Fruit fly (Drosophila melanogaster) whole organism, embryonic: Measurements from ENCODE around the gene CG31211.

Source experiments
- CG10147 ChIP-seq: fragments of 200-800 bp; sonication (Bioruptor generic); optimal IDR thresholded peaks from 2 replicates; lab custom pipeline; 2019; ENCODE audit warnings: missing biosample characterization, mild to moderate bottlenecking, missing genetic modification characterization, moderate library complexity
- CG15269 ChIP-seq: fragments of 200-800 bp; sonication (Bioruptor generic); optimal IDR thresholded peaks from 2 replicates; lab custom pipeline; 2018; ENCODE audit warnings: missing biosample characterization, mild to moderate bottlenecking, missing genetic modification characterization, moderate library complexity
- CG7271 ChIP-seq: fragments of 200-800 bp; sonication (Bioruptor generic); optimal IDR thresholded peaks from 2 replicates; lab custom pipeline; 2018; ENCODE audit warnings: missing biosample characterization, mild to moderate bottlenecking, missing genetic modification characterization, moderate library complexity
- Dll ChIP-seq: fragments of 200-800 bp; sonication (Bioruptor generic); IDR thresholded peaks from 4 replicates; pipeline ENCODE4 v1.3.6; 2022; ENCODE audit warnings: missing biosample characterization, missing genetic modification characterization; ENCODE audit not compliant: partially characterized antibody
- Ets97D ChIP-seq: fragments of 200-800 bp; sonication (Bioruptor generic); optimal IDR thresholded peaks from 3 replicates; lab custom pipeline; 2016; ENCODE audit warnings: missing biosample characterization, missing genetic modification characterization
- dimm ChIP-seq: fragments of 200-800 bp; sonication (Bioruptor generic); IDR thresholded peaks from 2 replicates; pipeline ENCODE4 v1.3.6; 2022; ENCODE audit warnings: missing biosample characterization, missing genetic modification characterization
- org-1 ChIP-seq: fragments of 200-800 bp; sonication (Bioruptor generic); optimal IDR thresholded peaks from 2 replicates; lab custom pipeline; 2017; ENCODE audit warnings: missing biosample characterization, missing genetic modification characterization
- ttk ChIP-seq: fragments of 200-800 bp; sonication (Bioruptor generic); IDR thresholded peaks from 2 replicates; pipeline ENCODE4 v2.1.2; 2022; ENCODE audit warnings: missing biosample characterization, missing genetic modification characterization

DNA sequence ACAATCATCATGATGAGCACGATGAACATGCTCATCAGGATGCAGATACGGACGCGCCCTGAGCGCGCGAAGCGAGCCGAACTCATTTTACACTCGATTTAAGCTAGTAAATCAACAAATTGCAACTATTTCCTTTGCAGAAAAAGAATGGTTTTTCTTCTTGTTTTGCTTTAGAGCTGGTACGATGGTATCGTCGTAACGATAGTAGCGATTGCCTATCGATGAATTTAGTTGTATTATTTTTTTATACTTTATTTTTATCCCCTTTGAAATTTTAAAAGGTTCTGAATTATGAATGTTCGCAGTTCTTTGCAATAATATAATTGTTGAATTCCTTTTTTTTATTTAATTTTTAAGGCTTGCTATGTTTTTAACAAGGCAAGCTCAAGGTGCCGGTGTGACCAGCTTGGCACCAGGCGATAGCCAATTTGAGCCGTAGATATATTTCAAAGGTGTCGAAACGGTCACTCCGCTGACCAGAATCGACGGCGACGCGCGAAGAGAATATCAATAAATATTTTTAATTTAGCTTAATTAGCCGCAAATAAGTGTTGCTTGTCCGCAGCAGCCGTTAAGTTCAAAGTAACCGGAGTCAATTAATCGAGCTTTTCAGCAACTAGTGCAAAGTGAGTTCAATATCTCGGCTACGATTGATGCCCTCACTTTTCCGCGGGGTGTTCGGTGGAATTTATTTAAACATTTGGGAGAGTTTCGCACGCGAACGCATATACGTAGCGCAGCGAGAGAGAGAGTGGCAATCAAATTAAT, 18.0 kb downstream of the CG31211 start, which contains the start of the genes CG12213 and GC1:
- no peak for TF ChIP-seq ttk (GFP tag; lab: Robert Waterston, UW)
- peak; percentile 0 for TF ChIP-seq CG7271
- no peak for TF ChIP-seq dimm (GFP tag; lab: Robert Waterston, UW)
- TF ChIP-seq Dll (GFP tag; lab: Robert Waterston, UW) = peak; percentile 99
- TF ChIP-seq Ets97D (GFP tag; lab: Kevin White, UChicago) = peak; percentile 68
- peak; percentile 4 for TF ChIP-seq CG10147 (GFP tag; lab: Kevin White, UChicago)
- TF ChIP-seq org-1 (GFP tag; lab: Kevin White, UChicago) = no peak
- TF ChIP-seq CG15269 (tag; lab: Kevin White, UChicago) = no peak
